Worm (Caenorhabditis elegans) whole organism, midembryonic: ENCODE measurements around the gene H01G02.4.

Source experiments
- med-1 ChIP-seq: sonication (generic microtip); optimal IDR thresholded peaks from 2 replicates; lab custom pipeline; 2017; ENCODE audit warnings: missing genetic modification characterization, mild to moderate bottlenecking, missing compliant biosample characterization, antibody characterized with exemption, missing genetic modification reagents; ENCODE audit not compliant: insufficient read depth
- ref-1 ChIP-seq: fragments of 200-800 bp; sonication (Bioruptor generic); conservative IDR thresholded peaks from 2 replicates; pipeline ENCODE4 v1.3.6; 2022; ENCODE audit warnings: missing genetic modification reagents, missing genetic modification characterization, missing compliant biosample characterization
- tab-1 ChIP-seq: fragments of 200-800 bp; sonication (Bioruptor generic); IDR thresholded peaks from 2 replicates; pipeline ENCODE4 v1.3.6; 2022; ENCODE audit warnings: missing genetic modification characterization, missing compliant biosample characterization
- ztf-23 ChIP-seq: fragments of 200-800 bp; sonication (Bioruptor generic); IDR thresholded peaks from 2 replicates; pipeline ENCODE4 v1.3.6; 2022; ENCODE audit warnings: missing genetic modification reagents, missing genetic modification characterization, missing compliant biosample characterization

ce11 chrIV:11779028-11779427, 23.9 kb downstream of the H01G02.4 start, which contains the start of gene lpr-2:
- no peak for TF ChIP-seq tab-1 (GFP tag; lab: Robert Waterston, UW)
- TF ChIP-seq med-1 (GFP tag; lab: Kevin White, UChicago), result no peak
- TF ChIP-seq ref-1 (GFP tag; lab: Robert Waterston, UW), result no peak
- TF ChIP-seq ztf-23 (GFP tag; lab: Robert Waterston, UW), result no peak
